Fruit fly (Drosophila melanogaster) whole organism, embryonic: ENCODE measurements around the gene ben.

Experiments
- Adf1 ChIP-seq: fragments of 200-800 bp; sonication (Bioruptor generic); IDR thresholded peaks from 2 replicates; pipeline ENCODE4 v1.3.6; 2022; ENCODE audit warnings: missing biosample characterization, missing genetic modification characterization
- B-H1 ChIP-seq: fragments of 200-800 bp; sonication (Bioruptor generic); IDR thresholded peaks from 3 replicates; pipeline ENCODE4 v1.3.6; 2022; ENCODE audit warnings: missing biosample characterization, missing genetic modification characterization
- CG10979 ChIP-seq: fragments of 200-800 bp; sonication (Bioruptor generic); optimal IDR thresholded peaks from 2 replicates; lab custom pipeline; 2018; ENCODE audit warnings: missing biosample characterization, mild to moderate bottlenecking, missing genetic modification characterization, moderate library complexity
- CG11247 ChIP-seq: fragments of 200-800 bp; sonication (Bioruptor generic); IDR thresholded peaks from 2 replicates; pipeline ENCODE4 v1.3.6; 2022; ENCODE audit warnings: missing biosample characterization, missing genetic modification characterization
- CG14014 ChIP-seq: fragments of 200-800 bp; sonication (Bioruptor generic); IDR thresholded peaks from 2 replicates; pipeline ENCODE4 v1.3.6; 2022; ENCODE audit warnings: missing biosample characterization, missing genetic modification characterization
- CG14667 ChIP-seq: fragments of 200-800 bp; sonication (Bioruptor generic); IDR thresholded peaks from 2 replicates; pipeline ENCODE4 v1.3.6; 2022; ENCODE audit warnings: missing biosample characterization, missing genetic modification characterization
- CG15696 ChIP-seq: fragments of 200-800 bp; sonication (Bioruptor generic); optimal IDR thresholded peaks from 2 replicates; lab custom pipeline; 2019; ENCODE audit warnings: missing biosample characterization, mild to moderate bottlenecking, missing genetic modification characterization, moderate library complexity
- CG18476 ChIP-seq: fragments of 200-800 bp; sonication (Bioruptor generic); optimal IDR thresholded peaks from 2 replicates; lab custom pipeline; 2016; ENCODE audit warnings: missing biosample characterization, mild to moderate bottlenecking, missing genetic modification characterization
- CG30020 ChIP-seq: fragments of 200-800 bp; optimal IDR thresholded peaks from 2 replicates; lab custom pipeline; 2019; ENCODE audit warnings: missing biosample characterization, mild to moderate bottlenecking, missing genetic modification characterization, moderate library complexity
- CG31388 ChIP-seq: fragments of 200-800 bp; sonication (Bioruptor generic); optimal IDR thresholded peaks from 2 replicates; lab custom pipeline; 2016; ENCODE audit warnings: missing biosample characterization, missing genetic modification characterization
- CG3407 ChIP-seq: fragments of 200-800 bp; sonication (Bioruptor generic); optimal IDR thresholded peaks from 2 replicates; lab custom pipeline; 2018; ENCODE audit warnings: missing biosample characterization, mild to moderate bottlenecking, missing genetic modification characterization
- CG34224 ChIP-seq: fragments of 200-800 bp; sonication (Bioruptor generic); IDR thresholded peaks from 3 replicates; pipeline ENCODE4 v1.3.6; 2022; ENCODE audit warnings: missing biosample characterization, missing genetic modification characterization; ENCODE audit not compliant: partially characterized antibody
- CG6683 ChIP-seq: fragments of 200-800 bp; sonication (Bioruptor generic); optimal IDR thresholded peaks from 2 replicates; lab custom pipeline; 2017; ENCODE audit warnings: missing biosample characterization, mild to moderate bottlenecking, missing genetic modification characterization, missing genetic modification reagents
- CG7745 ChIP-seq: fragments of 200-800 bp; sonication (Bioruptor generic); optimal IDR thresholded peaks from 2 replicates; lab custom pipeline; 2018; ENCODE audit warnings: missing biosample characterization, mild to moderate bottlenecking, missing genetic modification characterization, moderate library complexity
- CG8089 ChIP-seq: fragments of 200-800 bp; sonication (Bioruptor generic); optimal IDR thresholded peaks from 3 replicates; lab custom pipeline; 2016; ENCODE audit warnings: missing biosample characterization, missing genetic modification characterization
- CG8359 ChIP-seq: fragments of 200-800 bp; sonication (Bioruptor generic); optimal IDR thresholded peaks from 2 replicates; lab custom pipeline; 2017; ENCODE audit warnings: missing biosample characterization, mild to moderate bottlenecking, missing genetic modification characterization, borderline replicate concordance
- CG9215 ChIP-seq: fragments of 200-800 bp; sonication (Bioruptor generic); IDR thresholded peaks from 2 replicates; pipeline ENCODE4 v1.3.6; 2022; ENCODE audit warnings: missing biosample characterization, missing genetic modification characterization
- CG9437 ChIP-seq: fragments of 200-800 bp; sonication (Bioruptor generic); optimal IDR thresholded peaks from 2 replicates; lab custom pipeline; 2018; ENCODE audit warnings: missing biosample characterization, mild to moderate bottlenecking, missing genetic modification characterization
- CG9797 ChIP-seq: fragments of 200-800 bp; sonication (Bioruptor generic); optimal IDR thresholded peaks from 3 replicates; lab custom pipeline; 2018; ENCODE audit warnings: missing biosample characterization, mild to moderate bottlenecking, missing genetic modification characterization
- CG9876 ChIP-seq: fragments of 200-800 bp; sonication (Bioruptor generic); optimal IDR thresholded peaks from 2 replicates; lab custom pipeline; 2016; ENCODE audit warnings: missing biosample characterization, missing genetic modification characterization
- CG9932 ChIP-seq: fragments of 200-800 bp; sonication (Bioruptor generic); IDR thresholded peaks from 2 replicates; pipeline ENCODE4 v1.3.6; 2022; ENCODE audit warnings: missing biosample characterization, missing genetic modification characterization
- ERR ChIP-seq: fragments of 200-800 bp; sonication (Bioruptor generic); optimal IDR thresholded peaks from 2 replicates; lab custom pipeline; 2016; ENCODE audit warnings: missing biosample characterization, missing genetic modification characterization
- Fer2 ChIP-seq: fragments of 200-800 bp; sonication (Bioruptor generic); optimal IDR thresholded peaks from 2 replicates; lab custom pipeline; 2018; ENCODE audit warnings: missing biosample characterization, mild to moderate bottlenecking, missing genetic modification characterization, moderate library complexity
- H2.0 ChIP-seq: fragments of 200-800 bp; sonication (Bioruptor generic); IDR thresholded peaks from 2 replicates; pipeline ENCODE4 v1.3.6; 2022; ENCODE audit warnings: missing biosample characterization, missing genetic modification characterization
- HLH54F ChIP-seq: fragments of 200-800 bp; sonication (Bioruptor generic); optimal IDR thresholded peaks from 3 replicates; lab custom pipeline; 2016; ENCODE audit warnings: missing biosample characterization, missing genetic modification characterization
- Jarid2 ChIP-seq: fragments of 200-800 bp; sonication (Bioruptor generic); optimal IDR thresholded peaks from 3 replicates; lab custom pipeline; 2017; ENCODE audit warnings: mild to moderate bottlenecking, missing biosample characterization, missing genetic modification reagents, missing genetic modification characterization
- Mad ChIP-seq: fragments of 200-800 bp; sonication (Bioruptor generic); optimal IDR thresholded peaks from 2 replicates; lab custom pipeline; 2016; ENCODE audit warnings: missing biosample characterization, missing genetic modification characterization
- Mrtf ChIP-seq: fragments of 200-800 bp; sonication (Bioruptor generic); IDR thresholded peaks from 3 replicates; pipeline ENCODE4 v1.3.6; 2022; ENCODE audit warnings: missing biosample characterization, missing genetic modification characterization
- Nf-YC ChIP-seq: fragments of 200-800 bp; optimal IDR thresholded peaks from 3 replicates; lab custom pipeline; 2019; ENCODE audit warnings: missing biosample characterization, mild to moderate bottlenecking, missing genetic modification characterization, moderate library complexity
- Six4 ChIP-seq: fragments of 200-800 bp; sonication (Bioruptor generic); optimal IDR thresholded peaks from 2 replicates; lab custom pipeline; 2016; ENCODE audit warnings: missing biosample characterization, missing genetic modification characterization
- Usf ChIP-seq: fragments of 200-800 bp; sonication (Bioruptor generic); optimal IDR thresholded peaks from 2 replicates; lab custom pipeline; 2017; ENCODE audit warnings: missing genotype, missing biosample characterization, missing genetic modification characterization
- br ChIP-seq: fragments of >200 bp; optimal IDR thresholded peaks from 2 replicates; lab custom pipeline; 2017
- bsh ChIP-seq, 2 experiments: fragments of 200-800 bp; sonication (Bioruptor generic); optimal IDR thresholded peaks; 2 replicates each; lab custom pipeline; 2017 to 2018; ENCODE audit warnings: mild to moderate bottlenecking in 2 of 2, missing biosample characterization in 2 of 2, missing genetic modification characterization in 2 of 2, moderate library complexity in 1 of 2
- ci ChIP-seq: fragments of 200-800 bp; sonication (Bioruptor generic); IDR thresholded peaks from 3 replicates; pipeline ENCODE4 v1.3.6; 2022; ENCODE audit warnings: missing biosample characterization, missing genetic modification characterization
- dmrt99B ChIP-seq: fragments of 200-800 bp; sonication (Bioruptor generic); optimal IDR thresholded peaks from 2 replicates; lab custom pipeline; 2018; ENCODE audit warnings: missing biosample characterization, mild to moderate bottlenecking, missing genetic modification characterization, moderate library complexity
- fd96Cb ChIP-seq: fragments of 200-800 bp; sonication (Bioruptor generic); optimal IDR thresholded peaks from 2 replicates; lab custom pipeline; 2018; ENCODE audit warnings: missing biosample characterization, mild to moderate bottlenecking, missing genetic modification characterization, moderate library complexity
- grau ChIP-seq: fragments of 200-800 bp; optimal IDR thresholded peaks from 3 replicates; lab custom pipeline; 2019; ENCODE audit warnings: missing biosample characterization, mild to moderate bottlenecking, missing genetic modification characterization, moderate library complexity
- grn ChIP-seq: fragments of 200-800 bp; sonication (Bioruptor generic); optimal IDR thresholded peaks from 3 replicates; lab custom pipeline; 2017; ENCODE audit warnings: missing biosample characterization, missing genetic modification characterization
- ham ChIP-seq: fragments of 200-800 bp; sonication (Bioruptor generic); IDR thresholded peaks from 2 replicates; pipeline ENCODE4 v1.3.6; 2022; ENCODE audit warnings: missing biosample characterization, missing genetic modification characterization
- klu ChIP-seq: fragments of 200-800 bp; sonication (Bioruptor generic); IDR thresholded peaks from 2 replicates; pipeline ENCODE4 v1.3.6; 2022; ENCODE audit warnings: missing biosample characterization, missing genetic modification characterization
- luna ChIP-seq: fragments of 200-800 bp; sonication (Bioruptor generic); optimal IDR thresholded peaks from 2 replicates; lab custom pipeline; 2016; ENCODE audit warnings: missing biosample characterization, missing genetic modification characterization
- nom ChIP-seq: fragments of 200-800 bp; sonication (Bioruptor generic); optimal IDR thresholded peaks from 2 replicates; lab custom pipeline; 2017; ENCODE audit warnings: missing biosample characterization, missing genetic modification characterization, mild to moderate bottlenecking, moderate library complexity, missing genetic modification reagents
- org-1 ChIP-seq: fragments of 200-800 bp; sonication (Bioruptor generic); optimal IDR thresholded peaks from 2 replicates; lab custom pipeline; 2017; ENCODE audit warnings: missing biosample characterization, missing genetic modification characterization
- psq ChIP-seq: fragments of 200-800 bp; sonication (Bioruptor generic); optimal IDR thresholded peaks from 2 replicates; lab custom pipeline; 2017; ENCODE audit warnings: missing biosample characterization, missing genetic modification characterization
- sc ChIP-seq, 3 experiments: fragments of >200 bp in 2 of 3; fragments of 200-800 bp in 1 of 3; sonication (Bioruptor generic) in 1 of 3; optimal IDR thresholded peaks; 2 replicates in 2 of 3; 3 replicates in 1 of 3; lab custom pipeline; 2017; ENCODE audit warnings: mild to moderate bottlenecking in 1 of 3, missing biosample characterization in 1 of 3, missing genetic modification characterization in 1 of 3, missing genetic modification reagents in 1 of 3
- tna ChIP-seq: fragments of 200-800 bp; sonication (Bioruptor generic); IDR thresholded peaks from 2 replicates; pipeline ENCODE4 v1.3.6; 2022; ENCODE audit warnings: missing biosample characterization, missing genetic modification characterization; ENCODE audit not compliant: partially characterized antibody
- ttk ChIP-seq: fragments of 200-800 bp; sonication (Bioruptor generic); IDR thresholded peaks from 2 replicates; pipeline ENCODE4 v2.1.2; 2022; ENCODE audit warnings: missing biosample characterization, missing genetic modification characterization
- yki ChIP-seq: fragments of >200 bp; optimal IDR thresholded peaks from 3 replicates; lab custom pipeline; 2018
- zf30C ChIP-seq: fragments of 200-800 bp; sonication (Bioruptor generic); optimal IDR thresholded peaks from 3 replicates; lab custom pipeline; 2018; ENCODE audit warnings: missing biosample characterization, mild to moderate bottlenecking, missing genetic modification characterization

The ben gene

DNA sequence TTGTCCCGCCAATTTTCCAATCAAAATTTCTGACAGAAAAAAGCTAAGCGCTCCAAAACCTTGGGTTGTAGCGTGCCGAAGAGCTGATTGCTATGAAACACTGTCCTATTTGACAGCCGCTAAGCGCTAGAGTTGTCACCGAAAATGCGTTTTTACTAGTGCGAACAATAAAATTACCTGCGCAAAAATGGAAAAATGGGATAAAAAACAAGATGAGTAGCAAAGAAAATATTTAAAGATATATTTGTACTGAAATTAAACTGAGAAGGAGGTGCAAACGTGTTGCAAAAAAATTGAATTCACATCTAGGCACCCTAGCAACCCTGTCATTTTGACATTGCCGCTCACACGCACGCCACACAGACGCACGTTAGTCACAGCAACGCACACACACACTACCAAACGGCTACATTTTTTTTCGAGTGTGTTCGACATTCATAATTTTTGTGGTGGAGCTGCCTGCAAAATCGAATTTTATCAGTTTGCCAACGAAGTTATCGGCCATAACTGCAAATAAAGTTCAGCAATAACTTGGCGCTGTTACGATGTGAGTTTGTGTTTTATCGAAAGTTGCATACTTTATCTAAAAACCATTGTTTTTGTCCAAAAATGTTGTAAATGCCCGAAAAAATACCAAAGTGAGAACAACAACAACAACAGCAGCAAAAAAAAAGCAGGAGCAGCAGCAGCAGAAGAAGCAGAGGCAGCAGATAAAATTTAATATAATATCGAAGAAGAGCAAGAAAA, at the start of gene ben:
ben (plus strand) TSS at position 369 of the 747 bp plus-strand sequence.
- TF ChIP-seq CG34224 (GFP tag; lab: Robert Waterston, UW) (no peak), CG8359 (GFP tag; lab: Kevin White, UChicago) (peak; percentile 49), CG9797 (GFP tag; lab: Kevin White, UChicago) (peak; percentile 33), CG6683 (no peak), CG30020 (peak; percentile 65), CG8089 (GFP tag; lab: Kevin White, UChicago) (peak; percentile 82), Usf (GFP tag; lab: Kevin White, UChicago) (peak; percentile 84), dmrt99B (tag; lab: Kevin White, UChicago) (peak; percentile 76), psq (GFP tag; lab: Kevin White, UChicago) (peak; percentile 82), ERR (GFP tag; lab: Kevin White, UChicago) (peak; percentile 67), Fer2 (tag; lab: Kevin White, UChicago) (peak; percentile 50), luna (GFP tag; lab: Kevin White, UChicago) (no peak), ham (GFP tag; lab: Robert Waterston, UW) (peak; percentile 63; the same call in 1 of the 2 replicates), CG9437 (GFP tag; lab: Kevin White, UChicago) (peak; percentile 59), B-H1 (peak; percentile 74), grn (GFP tag; lab: Kevin White, UChicago) (no peak), bsh (GFP tag; optimal IDR thresholded peaks at IDR 0.05; lab: Kevin White, UChicago) (peak in 1 of 2 experiments; percentile 81), Adf1 (peak; percentile 20; the same call in 1 of the 2 replicates), H2.0 (GFP tag; lab: Robert Waterston, UW) (peak; percentile 71), CG10979 (tag; lab: Kevin White, UChicago) (peak; percentile 77), yki (lab: Kevin White, UChicago) (no peak), tna (GFP tag; lab: Robert Waterston, UW) (no peak), Mad (GFP tag; lab: Kevin White, UChicago) (peak; percentile 85), CG7745 (no peak), org-1 (GFP tag; lab: Kevin White, UChicago) (peak; percentile 59), CG9215 (GFP tag; lab: Robert Waterston, UW) (peak; percentile 81; the same call in 1 of the 2 replicates), nom (GFP tag; lab: Kevin White, UChicago) (peak; percentile 37), CG15696 (tag; lab: Kevin White, UChicago) (peak; percentile 87), CG11247 (GFP tag; lab: Robert Waterston, UW) (peak; percentile 58), klu (GFP tag; lab: Robert Waterston, UW) (peak; percentile 79), fd96Cb (tag; lab: Kevin White, UChicago) (peak; percentile 79), ttk (GFP tag; lab: Robert Waterston, UW) (peak; percentile 69; the same call in 1 of the 2 replicates), Six4 (GFP tag; lab: Kevin White, UChicago) (peak; percentile 77), CG9932 (peak; percentile 83), CG31388 (GFP tag; lab: Kevin White, UChicago) (peak; percentile 10), grau (tag; lab: Kevin White, UChicago) (peak; percentile 86), HLH54F (GFP tag; lab: Kevin White, UChicago) (peak; percentile 85), CG14667 (GFP tag; lab: Robert Waterston, UW) (peak; percentile 83), Mrtf (GFP tag; lab: Robert Waterston, UW) (peak; percentile 79; the same call in 2 of the 3 replicates), Nf-YC (tag; lab: Kevin White, UChicago) (peak; percentile 75), sc (optimal IDR thresholded peaks at IDR 0.05; lab: Kevin White, UChicago) (no peak), sc (GFP tag; optimal IDR thresholded peaks at IDR 0.05; lab: Kevin White, UChicago) (peak; percentile 63), CG9876 (GFP tag; lab: Kevin White, UChicago) (peak; percentile 54), CG14014 (peak; percentile 85), ci (GFP tag; lab: Robert Waterston, UW) (peak; percentile 82; the same call in 2 of the 3 replicates), Jarid2 (GFP tag; lab: Kevin White, UChicago) (peak; percentile 40), br (lab: Kevin White, UChicago) (no peak), zf30C (GFP tag; lab: Kevin White, UChicago) (peak; percentile 80), CG3407 (GFP tag; lab: Kevin White, UChicago) (peak; percentile 36), CG18476 (GFP tag; lab: Kevin White, UChicago) (peak; percentile 75)
